Worm (Caenorhabditis elegans): ENCODE measurements around the gene mel-32.

The mel-32 gene

ce11 chrIII:6452683-6453082 is 9.9 kb upstream of the mel-32 start (continued):
- TF ChIP-seq pag-3 (tag; optimal IDR thresholded peaks at IDR 0.05; ENCODE audit: borderline replicate concordance, insufficient read depth), result no peak
- peak; percentile 19 for TF ChIP-seq nhr-71 (tag; optimal IDR thresholded peaks at IDR 0.05)
- no peak for TF ChIP-seq lin-15B (tag; optimal IDR thresholded peaks at IDR 0.05)
- TF ChIP-seq nhr-11 (tag; optimal IDR thresholded peaks at IDR 0.05), result no peak
- TF ChIP-seq mab-9 (GFP tag; IDR thresholded peaks at IDR 0.05), result no peak
- no peak for TF ChIP-seq C34B4.2 (tag; optimal IDR thresholded peaks at IDR 0.05)
- TF ChIP-seq lin-35 (GFP tag; optimal IDR thresholded peaks at IDR 0.05), result peak; percentile 29 to 54

- TF ChIP-seq nhr-47 (tag; optimal IDR thresholded peaks at IDR 0.05), result no peak
- TF ChIP-seq nhr-90 (tag; optimal IDR thresholded peaks at IDR 0.05; ENCODE audit: poor library complexity), result no peak
- no peak for TF ChIP-seq snu-23 (GFP tag; optimal IDR thresholded peaks at IDR 0.05)
- no peak for TF ChIP-seq elt-2 (tag; optimal IDR thresholded peaks at IDR 0.05)
- no peak for TF ChIP-seq Y116A8C.19 (tag; optimal IDR thresholded peaks at IDR 0.05; ENCODE audit: borderline replicate concordance)
- no peak for TF ChIP-seq nhr-19 (GFP tag; conservative IDR thresholded peaks at IDR 0.05)
- no peak for TF ChIP-seq ztf-11 (tag; optimal IDR thresholded peaks at IDR 0.05)
- TF ChIP-seq nhr-20 (tag; optimal IDR thresholded peaks at IDR 0.05), result no peak
- no peak for TF ChIP-seq aha-1 (tag; optimal IDR thresholded peaks at IDR 0.05)
- no peak for TF ChIP-seq C16A3.4 (tag; optimal IDR thresholded peaks at IDR 0.05)
- TF ChIP-seq swsn-7 (tag; optimal IDR thresholded peaks at IDR 0.05), result no peak
- no peak for TF ChIP-seq sox-4 (tag; optimal IDR thresholded peaks at IDR 0.05)
These were observed 9.5 kb upstream of the mel-32 start, which contains the start of gene set-1 for ce11 chrIII:6452278-6452677. set-1 (minus strand) TSS chrIII:6452378.

DNA sequence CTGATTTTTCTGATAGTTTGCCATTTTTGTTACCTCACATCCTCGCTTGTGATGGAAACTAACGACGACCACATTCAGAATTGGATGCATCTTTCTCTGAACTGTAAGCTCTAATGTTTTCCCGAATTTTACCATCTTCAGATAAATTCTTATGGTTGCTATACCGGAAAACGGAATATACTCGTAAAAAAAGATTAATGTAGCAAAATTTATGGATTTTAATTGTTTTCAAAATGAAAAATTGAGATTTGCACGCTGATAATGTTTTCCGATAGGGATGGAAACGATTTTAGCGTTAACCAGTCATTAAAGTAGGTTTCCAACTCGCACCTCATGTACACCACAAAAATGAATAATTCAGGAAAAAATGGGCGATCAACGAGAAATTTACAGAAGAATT is 7.8 kb upstream of the mel-32 start, which contains the start of gene T26A5.6:
Gene T26A5.6, minus strand, starts transcription at position 101 of the 400 bp plus-strand sequence.
- TF ChIP-seq mdl-1 (tag; optimal IDR thresholded peaks at IDR 0.05) (no peak), pag-3 (tag; optimal IDR thresholded peaks at IDR 0.05; ENCODE audit: borderline replicate concordance, insufficient read depth) (no peak), mab-9 (GFP tag; IDR thresholded peaks at IDR 0.05) (no peak), ztf-4 (tag; optimal IDR thresholded peaks at IDR 0.05) (no peak), mef-2 (tag; optimal IDR thresholded peaks at IDR 0.05) (no peak), xbp-1 (tag; optimal IDR thresholded peaks at IDR 0.05) (no peak), lin-13 (GFP tag; optimal IDR thresholded peaks at IDR 0.05) (no peak), egl-27 (tag; optimal IDR thresholded peaks at IDR 0.05) (no peak), efl-1 (optimal IDR thresholded peaks at IDR 0.05) (no peak), efl-1 (GFP tag; optimal IDR thresholded peaks at IDR 0.05 in 1 of 2) (no peak), isw-1 (GFP tag; IDR thresholded peaks at IDR 0.05) (no peak), egl-13 (tag; optimal IDR thresholded peaks at IDR 0.05) (no peak), tlp-1 (tag; optimal IDR thresholded peaks at IDR 0.05) (no peak), tbx-2 (tag; optimal IDR thresholded peaks at IDR 0.05) (no peak), nhr-90 (tag; optimal IDR thresholded peaks at IDR 0.05; ENCODE audit: poor library complexity) (no peak)

DNA sequence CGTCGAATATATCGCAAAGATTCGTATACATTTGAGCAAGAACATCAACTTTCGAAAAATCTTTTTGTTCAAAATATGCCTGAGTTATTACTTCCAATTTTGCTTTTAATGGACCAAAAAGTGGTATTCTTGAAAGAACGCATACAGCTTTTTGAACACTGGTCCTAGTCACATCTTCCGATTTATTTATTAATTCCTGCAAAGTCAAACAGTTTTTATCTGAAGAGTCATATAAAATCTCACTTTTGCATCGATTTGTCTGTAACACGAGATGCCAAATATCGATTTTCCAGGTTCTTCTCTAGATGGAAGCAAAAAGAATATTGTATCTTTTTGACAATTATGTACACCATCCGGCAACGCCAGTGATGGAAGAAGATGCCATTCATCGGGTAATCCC is 7.1 kb upstream of the mel-32 start:
- no peak for TF ChIP-seq unc-62 (GFP tag; optimal IDR thresholded peaks at IDR 0.05)
- TF ChIP-seq xbp-1 (tag; optimal IDR thresholded peaks at IDR 0.05), result no peak
- no peak for TF ChIP-seq ets-5 (GFP tag; IDR thresholded peaks at IDR 0.05)
- no peak for TF ChIP-seq ama-1 (optimal IDR thresholded peaks at IDR 0.05)
- no peak for TF ChIP-seq nhr-20 (tag; optimal IDR thresholded peaks at IDR 0.05)
- TF ChIP-seq lir-3 (tag; optimal IDR thresholded peaks at IDR 0.05; ENCODE audit: poor library complexity), result no peak
- TF ChIP-seq efl-1 (optimal IDR thresholded peaks at IDR 0.05), result no peak
- peak in 1 of 2 experiments; percentile 12 for TF ChIP-seq efl-1 (GFP tag; optimal IDR thresholded peaks at IDR 0.05 in 1 of 2)
- TF ChIP-seq unc-86 (tag; optimal IDR thresholded peaks at IDR 0.05), result no peak

DNA sequence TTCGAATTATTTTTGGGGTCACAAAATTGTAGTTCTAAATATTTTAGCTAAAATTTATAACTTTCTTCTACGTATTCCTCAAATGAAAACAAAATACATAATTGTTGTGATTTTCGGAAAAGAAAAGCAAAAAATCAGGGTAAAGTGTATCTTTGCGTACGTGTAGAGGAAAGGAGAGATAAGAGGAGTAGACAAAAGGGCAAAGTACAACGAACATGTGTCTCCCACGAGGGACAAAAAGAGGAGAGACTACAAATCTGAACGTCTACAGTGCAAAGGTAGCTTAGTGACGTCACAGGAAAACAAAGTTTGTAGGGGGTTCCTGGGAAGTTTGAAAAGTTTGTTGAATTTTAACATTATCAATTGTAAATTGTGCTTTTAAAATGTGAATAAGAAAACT is 4.7 kb upstream of the mel-32 start:
- TF ChIP-seq nhr-19 (GFP tag; conservative IDR thresholded peaks at IDR 0.05) (peak; percentile 55), lin-13 (GFP tag; optimal IDR thresholded peaks at IDR 0.05) (peak; percentile 27), Y116A8C.19 (tag; optimal IDR thresholded peaks at IDR 0.05; ENCODE audit: borderline replicate concordance) (no peak), ceh-82 (tag; optimal IDR thresholded peaks at IDR 0.05) (no peak), tbx-2 (tag; optimal IDR thresholded peaks at IDR 0.05) (peak; percentile 12), egl-13 (tag; optimal IDR thresholded peaks at IDR 0.05) (no peak), ztf-11 (tag; optimal IDR thresholded peaks at IDR 0.05) (no peak), nhr-237 (tag; optimal IDR thresholded peaks at IDR 0.05) (no peak), F16B12.6 (tag; optimal IDR thresholded peaks at IDR 0.05) (no peak), mep-1 (tag; optimal IDR thresholded peaks at IDR 0.05) (peak; percentile 48), nhr-77 (tag; optimal IDR thresholded peaks at IDR 0.05) (no peak), lin-15B (tag; optimal IDR thresholded peaks at IDR 0.05) (no peak), efl-1 (optimal IDR thresholded peaks at IDR 0.05) (peak in 1 of 2 experiments; percentile 1), efl-1 (GFP tag; optimal IDR thresholded peaks at IDR 0.05 in 1 of 2) (no peak), lin-14 (GFP tag; optimal IDR thresholded peaks at IDR 0.05) (peak; percentile 76), lin-39 (tag; optimal IDR thresholded peaks at IDR 0.05) (no peak), alr-1 (tag; optimal IDR thresholded peaks at IDR 0.05; ENCODE audit: borderline replicate concordance) (no peak), C34B4.2 (tag; optimal IDR thresholded peaks at IDR 0.05) (no peak), mdl-1 (tag; optimal IDR thresholded peaks at IDR 0.05) (peak in 1 of 2 experiments; percentile 66)

Measured in whole organism, L1 larva.